Fruit fly (Drosophila melanogaster): ENCODE results near the gene Qsox3.

The Qsox3 gene

DNA sequence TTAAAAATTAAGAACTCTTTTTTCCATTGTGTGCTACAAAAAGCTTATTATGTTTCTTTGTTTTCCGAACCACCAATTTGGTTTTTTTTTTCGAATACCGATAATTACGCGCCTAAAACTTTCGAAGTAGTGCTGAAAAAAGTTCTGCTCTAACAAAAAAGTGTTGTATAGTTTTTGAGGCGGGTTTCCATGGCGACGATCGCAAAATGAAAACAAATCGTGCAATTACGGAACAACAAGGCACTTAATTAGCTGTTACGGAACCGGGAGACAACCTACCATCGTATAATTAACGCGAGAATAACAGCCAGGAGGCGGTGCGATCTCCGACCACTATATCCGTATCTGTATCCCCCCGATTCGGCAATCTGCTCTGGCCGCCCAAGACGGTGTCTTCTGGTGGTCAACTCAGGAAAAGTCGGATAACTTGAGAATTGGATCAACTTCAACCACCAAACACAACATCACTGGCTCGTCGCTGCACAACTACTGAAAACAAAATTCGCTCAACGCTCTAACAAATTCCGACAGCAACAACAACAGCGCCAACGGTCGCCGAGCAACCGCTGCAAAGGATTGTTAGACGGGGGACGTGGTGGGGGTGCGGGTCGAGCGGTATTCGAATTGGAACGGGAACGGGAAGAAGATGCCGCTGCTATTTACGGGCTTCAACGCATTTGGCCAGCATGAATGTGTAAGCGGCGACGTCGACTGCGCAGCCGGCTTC is 24.6 kb upstream of the Qsox3 start, which contains the start of the genes CG6678 and dnd (continued):
- TF ChIP-seq CG13123 (GFP tag; optimal IDR thresholded peaks at IDR 0.05), result no peak
- no peak for TF ChIP-seq CG1647 (GFP tag; optimal IDR thresholded peaks at IDR 0.05)
- TF ChIP-seq CG4730 (GFP tag; IDR thresholded peaks at IDR 0.05), result no peak
- no peak for TF ChIP-seq CG16779 (GFP tag; IDR thresholded peaks at IDR 0.05)
- no peak for TF ChIP-seq Bteb2 (GFP tag; optimal IDR thresholded peaks at IDR 0.05)
- no peak for TF ChIP-seq tna (GFP tag; IDR thresholded peaks at IDR 0.05; ENCODE audit: partially characterized antibody)
- no peak for TF ChIP-seq maf-S (GFP tag; optimal IDR thresholded peaks at IDR 0.05)
- TF ChIP-seq CG7928 (GFP tag; optimal IDR thresholded peaks at IDR 0.05), result no peak
- TF ChIP-seq Ada2b (GFP tag; IDR thresholded peaks at IDR 0.05), result no peak
- peak; percentile 92 for TF ChIP-seq crol (GFP tag; IDR thresholded peaks at IDR 0.05)
- no peak for TF ChIP-seq CG10209 (GFP tag; optimal IDR thresholded peaks at IDR 0.05)
- no peak for TF ChIP-seq CG18764 (GFP tag; optimal IDR thresholded peaks at IDR 0.05)
- TF ChIP-seq ranshi (GFP tag; IDR thresholded peaks at IDR 0.05), result no peak
- no peak for TF ChIP-seq wor (GFP tag; IDR thresholded peaks at IDR 0.05)
- no peak for TF ChIP-seq CG13624 (GFP tag; optimal IDR thresholded peaks at IDR 0.05)
- TF ChIP-seq CG12769 (tag; optimal IDR thresholded peaks at IDR 0.05), result no peak
- TF ChIP-seq trh (GFP tag; optimal IDR thresholded peaks at IDR 0.05), result no peak
- peak in 1 of 2 experiments; percentile 28 for TF ChIP-seq crp (GFP tag; optimal IDR thresholded peaks at IDR 0.05)
- TF ChIP-seq CG17912 (GFP tag; optimal IDR thresholded peaks at IDR 0.05), result no peak
- peak; percentile 43 for TF ChIP-seq sens (GFP tag)
- no peak for TF ChIP-seq abd-A (tag; optimal IDR thresholded peaks at IDR 0.05)
- peak; percentile 72 for TF ChIP-seq Sry-δ (GFP tag; optimal IDR thresholded peaks at IDR 0.05)
- peak; percentile 81 for TF ChIP-seq Dp (GFP tag; optimal IDR thresholded peaks at IDR 0.05)
- no peak for TF ChIP-seq CG6791 (GFP tag; IDR thresholded peaks at IDR 0.05; ENCODE audit: partially characterized antibody)
- TF ChIP-seq CG7963 (GFP tag; IDR thresholded peaks at IDR 0.05; ENCODE audit: partially characterized antibody), result no peak
- TF ChIP-seq kni (GFP tag; optimal IDR thresholded peaks at IDR 0.05), result peak; percentile 36

DNA sequence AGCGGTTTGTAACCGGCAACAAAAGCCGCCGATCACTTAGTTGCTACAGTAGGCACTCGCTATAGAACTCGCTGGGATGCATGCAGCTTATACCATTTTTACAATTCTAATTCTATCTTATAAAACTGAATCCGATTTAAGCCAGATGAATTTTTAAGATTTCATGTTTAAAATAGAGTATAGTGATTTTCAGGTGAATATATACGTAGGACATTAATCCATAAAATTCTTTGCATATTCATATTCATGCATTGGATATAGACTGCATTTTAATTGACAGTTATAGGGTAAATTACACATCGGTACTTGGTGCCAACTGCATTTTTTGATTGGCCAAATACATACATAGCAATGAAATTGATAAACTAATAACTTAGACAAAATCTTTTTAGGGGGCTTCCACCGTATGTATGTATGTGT is 24.0 kb upstream of the Qsox3 start:
- TF ChIP-seq Bteb2 (GFP tag; optimal IDR thresholded peaks at IDR 0.05), result no peak
- peak; percentile 33 to 37 for TF ChIP-seq Pdp1 (GFP tag; optimal IDR thresholded peaks at IDR 0.05)
- no peak for TF ChIP-seq wek (GFP tag; optimal IDR thresholded peaks at IDR 0.05)
- TF ChIP-seq CG15601 (tag; optimal IDR thresholded peaks at IDR 0.05), result peak; percentile 1
- TF ChIP-seq jing (GFP tag; optimal IDR thresholded peaks at IDR 0.05), result no peak
- TF ChIP-seq danr (GFP tag; IDR thresholded peaks at IDR 0.05), result peak; percentile 24; the same call in 1 of the 2 replicates
- TF ChIP-seq CG16779 (GFP tag; IDR thresholded peaks at IDR 0.05), result no peak
- no peak for TF ChIP-seq lab (GFP tag; optimal IDR thresholded peaks at IDR 0.05)
- peak; percentile 51; the same call in 1 of the 2 replicates for TF ChIP-seq sisA (GFP tag; IDR thresholded peaks at IDR 0.05)
- TF ChIP-seq Chrac-16 (GFP tag; optimal IDR thresholded peaks at IDR 0.05), result peak; percentile 18
- no peak for TF ChIP-seq CG30431 (GFP tag; optimal IDR thresholded peaks at IDR 0.05)
- no peak for TF ChIP-seq twi (tag; optimal IDR thresholded peaks at IDR 0.05)
- TF ChIP-seq Med (GFP tag), result peak; percentile 85
- TF ChIP-seq CG7357 (GFP tag; IDR thresholded peaks at IDR 0.05), result peak; percentile 45; the same call in 1 of the 3 replicates
- 0 out of 3 replicates have a peak, but pooled peaks have one; percentile 43 for TF ChIP-seq Mrtf (GFP tag; IDR thresholded peaks at IDR 0.05)
- peak; percentile 15 for TF ChIP-seq Ssrp (tag; optimal IDR thresholded peaks at IDR 0.05)
- peak; percentile 30 for TF ChIP-seq CG4424 (GFP tag; optimal IDR thresholded peaks at IDR 0.05)
- no peak for TF ChIP-seq Optix (GFP tag; IDR thresholded peaks at IDR 0.05)
- no peak for TF ChIP-seq CG2889 (GFP tag; IDR thresholded peaks at IDR 0.05)
- no peak for TF ChIP-seq CG10274 (GFP tag; optimal IDR thresholded peaks at IDR 0.05)
- peak; percentile 31 for TF ChIP-seq CG12391 (tag; optimal IDR thresholded peaks at IDR 0.05)
- no peak for TF ChIP-seq Gsc (GFP tag; IDR thresholded peaks at IDR 0.05)
- peak; percentile 60 for TF ChIP-seq CG30403 (GFP tag; optimal IDR thresholded peaks at IDR 0.05)
- TF ChIP-seq Jarid2 (GFP tag; optimal IDR thresholded peaks at IDR 0.05), result no peak
- TF ChIP-seq CG10979 (tag; optimal IDR thresholded peaks at IDR 0.05), result peak; percentile 49
- no peak for TF ChIP-seq CG33213 (GFP tag; optimal IDR thresholded peaks at IDR 0.05)
